Worm (Caenorhabditis elegans) whole organism, midembryonic: Measurements from ENCODE around the gene ZK488.5.

Experiments used
- T22C8.4 ChIP-seq: fragments of 200-800 bp; sonication (Bioruptor generic); IDR thresholded peaks from 2 replicates; pipeline ENCODE4 v1.3.6; 2022; ENCODE audit warnings: missing genetic modification characterization, missing compliant biosample characterization
- cog-1 ChIP-seq: sonication (generic microtip); optimal IDR thresholded peaks from 2 replicates; lab custom pipeline; 2016; ENCODE audit warnings: missing genetic modification characterization, missing compliant biosample characterization
- flt-1 ChIP-seq: fragments of 200-800 bp; sonication (Bioruptor generic); IDR thresholded peaks from 2 replicates; pipeline ENCODE4 v1.3.6; 2022; ENCODE audit warnings: missing genetic modification characterization, missing compliant biosample characterization
- klf-2 ChIP-seq: fragments of 200-800 bp; sonication (Bioruptor generic); conservative IDR thresholded peaks from 2 replicates; pipeline ENCODE4 v1.3.6; 2022; ENCODE audit warnings: missing genetic modification reagents, missing genetic modification characterization, missing compliant biosample characterization
- med-1 ChIP-seq: sonication (generic microtip); optimal IDR thresholded peaks from 2 replicates; lab custom pipeline; 2017; ENCODE audit warnings: missing genetic modification characterization, mild to moderate bottlenecking, missing compliant biosample characterization, antibody characterized with exemption, missing genetic modification reagents; ENCODE audit not compliant: insufficient read depth
- ztf-23 ChIP-seq: fragments of 200-800 bp; sonication (Bioruptor generic); IDR thresholded peaks from 2 replicates; pipeline ENCODE4 v1.3.6; 2022; ENCODE audit warnings: missing genetic modification reagents, missing genetic modification characterization, missing compliant biosample characterization

ce11 chrV:552406-552805 lies 40.7 kb upstream of the ZK488.5 start:
- TF ChIP-seq flt-1 (GFP tag; lab: Robert Waterston, UW) (no peak), ztf-23 (GFP tag; lab: Robert Waterston, UW) (no peak), cog-1 (tag; lab: Kevin White, UChicago) (no peak), med-1 (GFP tag; lab: Kevin White, UChicago) (no peak), klf-2 (no peak), T22C8.4 (GFP tag; lab: Robert Waterston, UW) (no peak)
